Fruit fly (Drosophila melanogaster) S2 (cell line): ENCODE data around the gene Aprt.

ENCODE experiments used
- CG8478 ChIP-seq: fragments of >200 bp; optimal IDR thresholded peaks from 2 replicates; lab custom pipeline; 2018
- CTCF ChIP-seq, 2 experiments: fragments of >200 bp; optimal IDR thresholded peaks; 2 replicates each; lab custom pipeline; 2018

- no peak for TF ChIP-seq CG8478 (lab: Kevin White, UChicago)
- no peak for TF ChIP-seq CTCF (optimal IDR thresholded peaks at IDR 0.05; lab: Kevin White, UChicago)
Observed at dm6 chr3L:1868841-1869240, 16.0 kb downstream of the Aprt start.
